Fruit fly (Drosophila melanogaster) whole organism, embryonic: ENCODE measurements around the gene Rnb.

Experiments
- Ada2b ChIP-seq: fragments of 200-800 bp; sonication (Bioruptor generic); IDR thresholded peaks from 2 replicates; pipeline ENCODE4 v1.3.6; 2022; ENCODE audit warnings: missing biosample characterization, missing genetic modification characterization
- CG10321 ChIP-seq: fragments of 200-800 bp; sonication (Bioruptor generic); IDR thresholded peaks from 2 replicates; pipeline ENCODE4 v1.3.6; 2022; ENCODE audit warnings: missing biosample characterization, missing genetic modification characterization
- CG10654 ChIP-seq: fragments of 200-800 bp; sonication (Bioruptor generic); optimal IDR thresholded peaks from 2 replicates; lab custom pipeline; 2016; ENCODE audit warnings: missing biosample characterization, missing genetic modification characterization
- CG10959 ChIP-seq: fragments of 200-800 bp; sonication (Bioruptor generic); IDR thresholded peaks from 2 replicates; pipeline ENCODE4 v1.3.6; 2022; ENCODE audit warnings: missing biosample characterization, missing genetic modification characterization
- CG11085 ChIP-seq: fragments of 200-800 bp; sonication (Bioruptor generic); IDR thresholded peaks from 2 replicates; pipeline ENCODE4 v1.3.6; 2022; ENCODE audit warnings: missing biosample characterization, missing genetic modification characterization
- CG11723 ChIP-seq: fragments of 200-800 bp; sonication (Bioruptor generic); optimal IDR thresholded peaks from 2 replicates; lab custom pipeline; 2017; ENCODE audit warnings: missing biosample characterization, mild to moderate bottlenecking, missing genetic modification characterization
- CG12104 ChIP-seq: fragments of 200-800 bp; sonication (Bioruptor generic); optimal IDR thresholded peaks from 3 replicates; lab custom pipeline; 2016; ENCODE audit warnings: missing biosample characterization, missing genetic modification characterization
- CG12942 ChIP-seq: fragments of 200-800 bp; sonication (Bioruptor generic); optimal IDR thresholded peaks from 3 replicates; lab custom pipeline; 2016; ENCODE audit warnings: missing biosample characterization, missing genetic modification characterization
- CG13123 ChIP-seq: fragments of 200-800 bp; sonication (Bioruptor generic); optimal IDR thresholded peaks from 2 replicates; lab custom pipeline; 2016; ENCODE audit warnings: missing biosample characterization, missing genetic modification characterization
- CG13287 ChIP-seq: fragments of 200-800 bp; sonication (Bioruptor generic); IDR thresholded peaks from 2 replicates; pipeline ENCODE4 v1.3.6; 2022; ENCODE audit warnings: missing biosample characterization, missing genetic modification characterization; ENCODE audit not compliant: partially characterized antibody
- CG15269 ChIP-seq: fragments of 200-800 bp; sonication (Bioruptor generic); optimal IDR thresholded peaks from 2 replicates; lab custom pipeline; 2018; ENCODE audit warnings: missing biosample characterization, mild to moderate bottlenecking, missing genetic modification characterization, moderate library complexity
- CG17186 ChIP-seq: fragments of 200-800 bp; sonication (Bioruptor generic); optimal IDR thresholded peaks from 3 replicates; lab custom pipeline; 2017; ENCODE audit warnings: missing biosample characterization, missing genetic modification reagents, missing genetic modification characterization
- CG32767 ChIP-seq: fragments of 200-800 bp; sonication (Bioruptor generic); IDR thresholded peaks from 2 replicates; pipeline ENCODE4 v1.3.6; 2022; ENCODE audit warnings: missing biosample characterization, missing genetic modification characterization
- CG3281 ChIP-seq: fragments of 200-800 bp; sonication (Bioruptor generic); optimal IDR thresholded peaks from 3 replicates; lab custom pipeline; 2017; ENCODE audit warnings: missing biosample characterization, mild to moderate bottlenecking, missing genetic modification characterization
- CG33213 ChIP-seq: fragments of 200-800 bp; sonication (Bioruptor generic); optimal IDR thresholded peaks from 3 replicates; lab custom pipeline; 2016; ENCODE audit warnings: missing biosample characterization, missing genetic modification characterization
- CG4707 ChIP-seq: fragments of 200-800 bp; sonication (Bioruptor generic); optimal IDR thresholded peaks from 2 replicates; lab custom pipeline; 2018; ENCODE audit warnings: missing biosample characterization, mild to moderate bottlenecking, missing genetic modification characterization, moderate library complexity
- CG5180 ChIP-seq: fragments of 200-800 bp; sonication (Bioruptor generic); optimal IDR thresholded peaks from 3 replicates; lab custom pipeline; 2017; ENCODE audit warnings: missing biosample characterization, missing genetic modification characterization, mild to moderate bottlenecking, moderate library complexity, missing genetic modification reagents
- CG6683 ChIP-seq: fragments of 200-800 bp; sonication (Bioruptor generic); optimal IDR thresholded peaks from 2 replicates; lab custom pipeline; 2017; ENCODE audit warnings: missing biosample characterization, mild to moderate bottlenecking, missing genetic modification characterization, missing genetic modification reagents
- CG7745 ChIP-seq: fragments of 200-800 bp; sonication (Bioruptor generic); optimal IDR thresholded peaks from 2 replicates; lab custom pipeline; 2018; ENCODE audit warnings: missing biosample characterization, mild to moderate bottlenecking, missing genetic modification characterization, moderate library complexity
- CG7839 ChIP-seq: fragments of 200-800 bp; sonication (Bioruptor generic); optimal IDR thresholded peaks from 3 replicates; lab custom pipeline; 2018; ENCODE audit warnings: missing biosample characterization, mild to moderate bottlenecking, missing genetic modification characterization, moderate library complexity
- CG8290 ChIP-seq, 3 experiments: fragments of 200-800 bp; sonication (Bioruptor generic); optimal IDR thresholded peaks; 2 replicates each; lab custom pipeline; 2016 to 2019; ENCODE audit warnings: missing biosample characterization in 3 of 3, missing genetic modification characterization in 3 of 3, mild to moderate bottlenecking in 2 of 3, moderate library complexity in 1 of 3
- CG9797 ChIP-seq: fragments of 200-800 bp; sonication (Bioruptor generic); optimal IDR thresholded peaks from 3 replicates; lab custom pipeline; 2018; ENCODE audit warnings: missing biosample characterization, mild to moderate bottlenecking, missing genetic modification characterization
- CrebB ChIP-seq: fragments of 200-800 bp; sonication (Bioruptor generic); optimal IDR thresholded peaks from 3 replicates; lab custom pipeline; 2018; ENCODE audit warnings: missing biosample characterization, mild to moderate bottlenecking, missing genetic modification characterization
- Doc3 ChIP-seq: fragments of 200-800 bp; sonication (Bioruptor generic); IDR thresholded peaks from 3 replicates; pipeline ENCODE4 v1.3.6; 2022; ENCODE audit warnings: missing biosample characterization, missing genetic modification characterization; ENCODE audit not compliant: partially characterized antibody
- Dp ChIP-seq: fragments of 200-800 bp; sonication (Bioruptor generic); optimal IDR thresholded peaks from 2 replicates; lab custom pipeline; 2018; ENCODE audit warnings: missing biosample characterization, mild to moderate bottlenecking, missing genetic modification characterization, moderate library complexity
- Gug ChIP-seq: fragments of 200-800 bp; sonication (Bioruptor generic); IDR thresholded peaks from 4 replicates; pipeline ENCODE4 v1.3.6; 2022; ENCODE audit warnings: missing biosample characterization, missing genetic modification characterization
- HLH4C ChIP-seq: fragments of 200-800 bp; sonication (Bioruptor generic); IDR thresholded peaks from 3 replicates; pipeline ENCODE4 v1.3.6; 2022; ENCODE audit warnings: missing biosample characterization, missing genetic modification characterization; ENCODE audit not compliant: partially characterized antibody
- Hand ChIP-seq: fragments of 200-800 bp; sonication (Bioruptor generic); optimal IDR thresholded peaks from 2 replicates; lab custom pipeline; 2017; ENCODE audit warnings: mild to moderate bottlenecking, missing biosample characterization, missing genetic modification reagents, missing genetic modification characterization
- Hmr ChIP-seq: fragments of 200-800 bp; sonication (Bioruptor generic); optimal IDR thresholded peaks from 3 replicates; lab custom pipeline; 2017; ENCODE audit warnings: mild to moderate bottlenecking, missing biosample characterization, missing genetic modification reagents, missing genetic modification characterization
- Jarid2 ChIP-seq: fragments of 200-800 bp; sonication (Bioruptor generic); optimal IDR thresholded peaks from 3 replicates; lab custom pipeline; 2017; ENCODE audit warnings: mild to moderate bottlenecking, missing biosample characterization, missing genetic modification reagents, missing genetic modification characterization
- Kr ChIP-seq: fragments of 200-800 bp; sonication (Bioruptor generic); optimal IDR thresholded peaks from 2 replicates; lab custom pipeline; 2017; ENCODE audit warnings: missing biosample characterization, mild to moderate bottlenecking, missing genetic modification characterization
- NC2β ChIP-seq: fragments of 200-800 bp; sonication (Bioruptor generic); optimal IDR thresholded peaks from 2 replicates; lab custom pipeline; 2016; ENCODE audit warnings: missing biosample characterization, missing genetic modification characterization
- Trl ChIP-seq, 3 experiments: fragments of >200 bp in 2 of 3; fragments of 200-800 bp in 1 of 3; sonication (Bioruptor generic) in 1 of 3; optimal IDR thresholded peaks; 2 replicates in 1 of 3; 3 replicates in 2 of 3; lab custom pipeline; 2016 to 2017; ENCODE audit warnings: missing biosample characterization in 1 of 3, missing genetic modification characterization in 1 of 3
- az2 ChIP-seq: fragments of 200-800 bp; sonication (Bioruptor generic); optimal IDR thresholded peaks from 3 replicates; lab custom pipeline; 2016; ENCODE audit warnings: missing biosample characterization, missing genetic modification characterization
- bsh ChIP-seq, 2 experiments: fragments of 200-800 bp; sonication (Bioruptor generic); optimal IDR thresholded peaks; 2 replicates each; lab custom pipeline; 2017 to 2018; ENCODE audit warnings: mild to moderate bottlenecking in 2 of 2, missing biosample characterization in 2 of 2, missing genetic modification characterization in 2 of 2, moderate library complexity in 1 of 2
- btn ChIP-seq: fragments of 200-800 bp; sonication (Bioruptor generic); optimal IDR thresholded peaks from 2 replicates; lab custom pipeline; 2016; ENCODE audit warnings: missing biosample characterization, missing genetic modification characterization
- chinmo ChIP-seq: fragments of 200-800 bp; sonication (Bioruptor generic); IDR thresholded peaks from 4 replicates; pipeline ENCODE4 v1.3.6; 2022; ENCODE audit warnings: missing biosample characterization, missing genetic modification characterization; ENCODE audit not compliant: partially characterized antibody
- crc ChIP-seq: fragments of 200-800 bp; sonication (Bioruptor generic); optimal IDR thresholded peaks from 2 replicates; lab custom pipeline; 2016; ENCODE audit warnings: missing biosample characterization, missing genetic modification characterization
- eyg ChIP-seq: fragments of 200-800 bp; sonication (Bioruptor generic); optimal IDR thresholded peaks from 3 replicates; lab custom pipeline; 2016; ENCODE audit warnings: missing biosample characterization, missing genetic modification characterization
- fd102C ChIP-seq: fragments of 200-800 bp; sonication (Bioruptor generic); optimal IDR thresholded peaks from 2 replicates; lab custom pipeline; 2018; ENCODE audit warnings: missing biosample characterization, mild to moderate bottlenecking, missing genetic modification characterization, moderate library complexity
- fd3F ChIP-seq: fragments of 200-800 bp; sonication (Bioruptor generic); optimal IDR thresholded peaks from 2 replicates; lab custom pipeline; 2018; ENCODE audit warnings: missing biosample characterization, mild to moderate bottlenecking, missing genetic modification characterization, moderate library complexity
- ftz-f1 ChIP-seq: fragments of 200-800 bp; sonication (Bioruptor generic); optimal IDR thresholded peaks from 2 replicates; lab custom pipeline; 2016; ENCODE audit warnings: missing biosample characterization, missing genetic modification characterization
- gfzf ChIP-seq: fragments of 200-800 bp; sonication (Bioruptor generic); optimal IDR thresholded peaks from 2 replicates; lab custom pipeline; 2016; ENCODE audit warnings: missing biosample characterization, mild to moderate bottlenecking, missing genetic modification characterization, moderate library complexity
- gsb ChIP-seq: fragments of 200-800 bp; sonication (Bioruptor generic); IDR thresholded peaks from 2 replicates; pipeline ENCODE4 v1.3.6; 2022; ENCODE audit warnings: missing biosample characterization, missing genetic modification characterization
- lmd ChIP-seq: fragments of 200-800 bp; sonication (Bioruptor generic); IDR thresholded peaks from 2 replicates; pipeline ENCODE4 v1.3.6; 2022; ENCODE audit warnings: missing biosample characterization, missing genetic modification characterization
- onecut ChIP-seq: fragments of 200-800 bp; sonication (Bioruptor generic); IDR thresholded peaks from 2 replicates; pipeline ENCODE4 v1.3.6; 2022; ENCODE audit warnings: missing biosample characterization, missing genetic modification characterization
- p53 ChIP-seq: fragments of 200-800 bp; sonication (Bioruptor generic); optimal IDR thresholded peaks from 2 replicates; lab custom pipeline; 2016; ENCODE audit warnings: missing biosample characterization, missing genetic modification characterization
- pros ChIP-seq: fragments of 200-800 bp; sonication (Bioruptor generic); optimal IDR thresholded peaks from 3 replicates; lab custom pipeline; 2019; ENCODE audit warnings: missing biosample characterization, mild to moderate bottlenecking, missing genetic modification characterization, moderate library complexity
- ranshi ChIP-seq: fragments of 200-800 bp; sonication (Bioruptor generic); IDR thresholded peaks from 2 replicates; pipeline ENCODE4 v1.3.6; 2022; ENCODE audit warnings: missing biosample characterization, missing genetic modification characterization

The Rnb gene

dm6 chr3R:29771645-29772089 lies 27.5 kb downstream of the Rnb start (continued):
- TF ChIP-seq ftz-f1 (no peak), CG10959 (GFP tag; lab: Robert Waterston, UW) (no peak), p53 (GFP tag; lab: Kevin White, UChicago) (no peak), NC2β (GFP tag; lab: Kevin White, UChicago) (no peak), Trl (optimal IDR thresholded peaks at IDR 0.05; lab: Kevin White, UChicago) (peak in 1 of 2 experiments; percentile 96), Trl (GFP tag; optimal IDR thresholded peaks at IDR 0.05; lab: Kevin White, UChicago) (no peak), fd3F (GFP tag; lab: Kevin White, UChicago) (no peak), ranshi (GFP tag; lab: Robert Waterston, UW) (no peak; the same call in 1 of the 2 replicates), btn (GFP tag; lab: Kevin White, UChicago) (no peak), CG7745 (no peak), CG10321 (no peak), Jarid2 (GFP tag; lab: Kevin White, UChicago) (no peak), CrebB (tag; lab: Kevin White, UChicago) (peak; percentile 53), fd102C (GFP tag; lab: Kevin White, UChicago) (no peak), CG17186 (GFP tag; lab: Kevin White, UChicago) (no peak), CG8290 (GFP tag; optimal IDR thresholded peaks at IDR 0.05; lab: Kevin White, UChicago) (no peak), CG8290 (tag; optimal IDR thresholded peaks at IDR 0.05; lab: Kevin White, UChicago) (peak in 1 of 2 experiments; percentile 61), az2 (GFP tag; lab: Kevin White, UChicago) (no peak), Gug (GFP tag; lab: Robert Waterston, UW) (no peak), CG4707 (GFP tag; lab: Kevin White, UChicago) (peak; percentile 67), CG12104 (no peak), pros (GFP tag; lab: Kevin White, UChicago) (peak; percentile 63), CG13123 (GFP tag; lab: Kevin White, UChicago) (no peak), lmd (GFP tag; lab: Robert Waterston, UW) (no peak), CG9797 (GFP tag; lab: Kevin White, UChicago) (no peak), bsh (GFP tag; optimal IDR thresholded peaks at IDR 0.05; lab: Kevin White, UChicago) (no peak), CG7839 (tag; lab: Kevin White, UChicago) (no peak), CG12942 (no peak), CG13287 (GFP tag; lab: Robert Waterston, UW) (peak; percentile 68), CG5180 (no peak), CG3281 (no peak), Dp (GFP tag; lab: Kevin White, UChicago) (peak; percentile 57), Ada2b (GFP tag; lab: Robert Waterston, UW) (no peak), CG10654 (GFP tag; lab: Kevin White, UChicago) (no peak), onecut (GFP tag; lab: Robert Waterston, UW) (no peak), CG11723 (GFP tag; lab: Kevin White, UChicago) (no peak), CG33213 (GFP tag; lab: Kevin White, UChicago) (no peak), HLH4C (GFP tag; lab: Robert Waterston, UW) (peak; percentile 33; the same call in 1 of the 3 replicates), crc (no peak), CG15269 (tag; lab: Kevin White, UChicago) (peak; percentile 24), CG11085 (no peak), Kr (GFP tag; lab: Kevin White, UChicago) (no peak), Doc3 (no peak), gfzf (GFP tag; lab: Kevin White, UChicago) (no peak), CG32767 (GFP tag; lab: Robert Waterston, UW) (peak; percentile 31; the same call in 1 of the 2 replicates), Hmr (GFP tag; lab: Kevin White, UChicago) (peak; percentile 48), CG6683 (GFP tag; lab: Kevin White, UChicago) (no peak), Hand (peak; percentile 65), eyg (GFP tag; lab: Kevin White, UChicago) (no peak), chinmo (GFP tag; lab: Robert Waterston, UW) (peak; percentile 99), gsb (GFP tag; lab: Robert Waterston, UW) (no peak)
